Worm (Caenorhabditis elegans) whole organism, L1 larva: Measurements from ENCODE around the gene F23F1.10.

Source experiments
- C04F5.9 ChIP-seq: sonication (generic microtip); optimal IDR thresholded peaks from 2 replicates; lab custom pipeline; 2016; ENCODE audit warnings: missing genetic modification characterization, missing compliant biosample characterization
- F16B12.6 ChIP-seq: fragments of 150-350 bp; optimal IDR thresholded peaks from 2 replicates; lab custom pipeline; 2014; ENCODE audit warnings: missing biosample characterization, missing genetic modification characterization
- aha-1 ChIP-seq: fragments of 150-350 bp; optimal IDR thresholded peaks from 2 replicates; lab custom pipeline; 2014; ENCODE audit warnings: missing biosample characterization, missing genetic modification characterization
- alr-1 ChIP-seq: fragments of 200-800 bp; sonication (Bioruptor generic); optimal IDR thresholded peaks from 2 replicates; lab custom pipeline; 2018; ENCODE audit warnings: borderline replicate concordance, mild to moderate bottlenecking, missing genetic modification characterization, missing compliant biosample characterization
- aly-2 ChIP-seq: fragments of 150-350 bp; optimal IDR thresholded peaks from 2 replicates; lab custom pipeline; 2014; ENCODE audit warnings: missing biosample characterization, missing genetic modification characterization
- ama-1 ChIP-seq: fragments of 150-350 bp; optimal IDR thresholded peaks from 2 replicates; lab custom pipeline; 2014
- ceh-90 ChIP-seq: sonication (generic microtip); optimal IDR thresholded peaks from 2 replicates; lab custom pipeline; 2016; ENCODE audit warnings: missing genetic modification characterization, missing compliant biosample characterization
- dsc-1 ChIP-seq: sonication (generic microtip); optimal IDR thresholded peaks from 2 replicates; lab custom pipeline; 2016; ENCODE audit warnings: mild to moderate bottlenecking, missing genetic modification characterization, missing compliant biosample characterization
- efl-1 ChIP-seq, 4 experiments: fragments of 150-350 bp; optimal IDR thresholded peaks in 3 of 4; peaks in 1 of 4; 1 replicate in 1 of 4; 2 replicates in 3 of 4; lab custom pipeline; 2014; ENCODE audit warnings: missing biosample characterization in 2 of 4, missing genetic modification characterization in 2 of 4, missing genetic modification reagents in 2 of 4
- egl-27 ChIP-seq, 2 experiments: fragments of 150-350 bp in 1 of 2; sonication (generic microtip); optimal IDR thresholded peaks; 3 replicates each; lab custom pipeline; 2017 to 2018; ENCODE audit warnings: missing biosample characterization in 2 of 2, missing genetic modification characterization in 2 of 2, missing genetic modification reagents in 2 of 2
- ets-5 ChIP-seq: fragments of 200-800 bp; sonication (Bioruptor generic); IDR thresholded peaks from 2 replicates; pipeline ENCODE4 v1.3.6; 2022; ENCODE audit warnings: missing genetic modification characterization, missing compliant biosample characterization
- fkh-4 ChIP-seq: sonication (generic microtip); optimal IDR thresholded peaks from 2 replicates; lab custom pipeline; 2016; ENCODE audit warnings: missing compliant biosample characterization, missing genetic modification characterization, borderline replicate concordance
- grh-1 ChIP-seq: fragments of 200-800 bp; sonication (Bioruptor generic); IDR thresholded peaks from 2 replicates; pipeline ENCODE4 v1.3.6; 2022; ENCODE audit warnings: missing genetic modification reagents, missing genetic modification characterization, missing compliant biosample characterization
- hpl-2 ChIP-seq: fragments of 150-350 bp; optimal IDR thresholded peaks from 2 replicates; lab custom pipeline; 2014; ENCODE audit warnings: missing biosample characterization, missing genetic modification reagents, missing genetic modification characterization
- isw-1 ChIP-seq: fragments of 200-800 bp; sonication (Bioruptor generic); IDR thresholded peaks from 2 replicates; pipeline ENCODE4 v1.3.6; 2022; ENCODE audit warnings: missing genetic modification characterization, missing compliant biosample characterization
- lin-13 ChIP-seq: fragments of 150-350 bp; optimal IDR thresholded peaks from 2 replicates; lab custom pipeline; 2014; ENCODE audit warnings: missing biosample characterization, missing genetic modification reagents, missing genetic modification characterization
- mef-2 ChIP-seq: fragments of 150-350 bp; optimal IDR thresholded peaks from 2 replicates; lab custom pipeline; 2014; ENCODE audit warnings: missing biosample characterization, missing genetic modification characterization
- mep-1 ChIP-seq: fragments of 150-350 bp; optimal IDR thresholded peaks from 2 replicates; lab custom pipeline; 2014; ENCODE audit warnings: missing biosample characterization, missing genetic modification characterization
- nhr-12 ChIP-seq: sonication (generic microtip); optimal IDR thresholded peaks from 2 replicates; lab custom pipeline; 2017; ENCODE audit warnings: missing biosample characterization, missing genetic modification characterization
- nhr-71 ChIP-seq: sonication (generic microtip); optimal IDR thresholded peaks from 2 replicates; lab custom pipeline; 2016; ENCODE audit warnings: mild to moderate bottlenecking, missing genetic modification characterization, moderate library complexity, missing compliant biosample characterization
- nhr-84 ChIP-seq: sonication (generic microtip); optimal IDR thresholded peaks from 2 replicates; lab custom pipeline; 2017; ENCODE audit warnings: missing biosample characterization, missing genetic modification characterization
- nhr-90 ChIP-seq: sonication (generic microtip); optimal IDR thresholded peaks from 2 replicates; lab custom pipeline; 2016; ENCODE audit warnings: mild to moderate bottlenecking, missing genetic modification characterization, missing compliant biosample characterization; ENCODE audit not compliant: poor library complexity
- rnt-1 ChIP-seq: sonication (generic microtip); optimal IDR thresholded peaks from 2 replicates; lab custom pipeline; 2016; ENCODE audit warnings: mild to moderate bottlenecking, missing genetic modification characterization, moderate library complexity, missing compliant biosample characterization
- snpc-4 ChIP-seq: fragments of 150-350 bp; optimal IDR thresholded peaks from 2 replicates; lab custom pipeline; 2014; ENCODE audit warnings: missing biosample characterization, missing genetic modification characterization
- snu-23 ChIP-seq: sonication (generic microtip); optimal IDR thresholded peaks from 2 replicates; lab custom pipeline; 2016; ENCODE audit warnings: missing genetic modification characterization, missing compliant biosample characterization
- tbx-2 ChIP-seq: sonication (generic microtip); optimal IDR thresholded peaks from 2 replicates; lab custom pipeline; 2016; ENCODE audit warnings: missing genetic modification characterization, missing compliant biosample characterization
- unc-130 ChIP-seq: fragments of 150-350 bp; optimal IDR thresholded peaks from 2 replicates; lab custom pipeline; 2017; ENCODE audit warnings: missing biosample characterization, missing genetic modification characterization, inconsistent platforms
- unc-30 ChIP-seq: sonication (generic microtip); optimal IDR thresholded peaks from 2 replicates; lab custom pipeline; 2017; ENCODE audit warnings: missing biosample characterization, missing genetic modification characterization
- unc-62 ChIP-seq: fragments of 150-350 bp; optimal IDR thresholded peaks from 2 replicates; lab custom pipeline; 2014; ENCODE audit warnings: missing biosample characterization, missing genetic modification reagents, missing genetic modification characterization
- unc-86 ChIP-seq: sonication (generic microtip); optimal IDR thresholded peaks from 2 replicates; lab custom pipeline; 2016; ENCODE audit warnings: missing genetic modification characterization, missing compliant biosample characterization
- unc-98 ChIP-seq: fragments of 200-800 bp; sonication (Bioruptor generic); IDR thresholded peaks from 2 replicates; pipeline ENCODE4 v1.3.6; 2022; ENCODE audit warnings: missing genetic modification characterization, missing compliant biosample characterization
- ztf-11 ChIP-seq, 2 experiments: sonication (generic microtip); optimal IDR thresholded peaks; 2 replicates each; lab custom pipeline; 2016 to 2017; ENCODE audit warnings: missing genetic modification characterization in 2 of 2, missing biosample characterization in 1 of 2, missing compliant biosample characterization in 1 of 2

Gene F23F1.10

DNA sequence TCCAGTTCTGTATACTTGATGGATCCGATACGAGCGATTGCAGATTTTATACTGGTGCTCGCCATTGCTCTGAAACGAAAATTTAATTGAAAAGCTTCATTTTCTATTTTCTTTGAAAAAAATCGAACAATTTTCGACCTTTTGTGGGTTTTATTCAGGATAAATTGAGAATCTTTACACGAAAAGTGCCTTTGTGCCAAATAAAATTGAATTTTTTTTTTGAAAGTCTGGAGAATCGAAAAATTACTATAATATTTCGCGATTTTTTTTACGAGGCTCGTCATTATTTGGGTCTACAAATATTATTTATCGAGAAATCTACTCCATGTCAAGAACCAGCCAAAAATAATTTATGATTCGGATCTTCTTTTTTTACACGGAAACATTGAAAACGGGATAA lies at the start of gene F23F1.10:
Gene F23F1.10, minus strand, starts transcription at position 69 of the 400 bp plus-strand sequence.
- no peak for TF ChIP-seq unc-30 (tag; lab: Kevin White, UChicago)
- TF ChIP-seq rnt-1: no peak
- peak; percentile 48 for TF ChIP-seq aly-2 (tag; lab: Kevin White, UChicago)
- TF ChIP-seq, all 84 proteins: peak for 1

ce11 chrII:91419-91818 lies 49.6 kb upstream of the F23F1.10 start, which contains the start of gene mcat-1:
Gene mcat-1 (minus strand): TSS chrII:91519.
- TF ChIP-seq nhr-90 (tag; lab: Kevin White, UChicago) (no peak), dsc-1 (no peak), nhr-84 (tag; lab: Kevin White, UChicago) (no peak), nhr-12 (tag; lab: Kevin White, UChicago) (no peak), unc-98 (GFP tag; lab: Robert Waterston, UW) (no peak), nhr-71 (tag; lab: Kevin White, UChicago) (no peak), fkh-4 (tag; lab: Kevin White, UChicago) (no peak), aly-2 (tag; lab: Kevin White, UChicago) (no peak), aha-1 (no peak), ets-5 (GFP tag; lab: Robert Waterston, UW) (no peak), unc-62 (GFP tag; lab: Kevin White, UChicago) (no peak), F16B12.6 (no peak), lin-13 (GFP tag; lab: Kevin White, UChicago) (no peak), rnt-1 (no peak), C04F5.9 (tag; lab: Kevin White, UChicago) (no peak), snu-23 (GFP tag; lab: Kevin White, UChicago) (no peak), egl-27 (tag; optimal IDR thresholded peaks at IDR 0.05; lab: Kevin White, UChicago) (no peak), grh-1 (GFP tag; lab: Robert Waterston, UW) (no peak), unc-130 (tag; lab: Kevin White, UChicago) (no peak), unc-86 (tag; lab: Kevin White, UChicago) (no peak)

ce11 chrII:87937-88336 lies 46.2 kb upstream of the F23F1.10 start:
- no peak for TF ChIP-seq mep-1 (tag; lab: Kevin White, UChicago)

ce11 chrII:86794-87193 lies 45.0 kb upstream of the F23F1.10 start:
- TF ChIP-seq isw-1 (GFP tag; lab: Robert Waterston, UW) (no peak), efl-1 (optimal IDR thresholded peaks at IDR 0.05; lab: Kevin White, UChicago) (no peak), efl-1 (GFP tag; optimal IDR thresholded peaks at IDR 0.05 in 1 of 2; lab: Kevin White, UChicago) (peak in 1 of 2 experiments; percentile 59), ztf-11 (tag; optimal IDR thresholded peaks at IDR 0.05; lab: Kevin White, UChicago) (no peak), unc-130 (tag; lab: Kevin White, UChicago) (no peak), snpc-4 (tag; lab: Kevin White, UChicago) (no peak), tbx-2 (no peak)
- TF ChIP-seq, all 84 proteins: peak for 1

- TF ChIP-seq ceh-90 (tag; lab: Kevin White, UChicago): no peak
- no peak for TF ChIP-seq mef-2 (tag; lab: Kevin White, UChicago)
- no peak for TF ChIP-seq alr-1 (tag; lab: Kevin White, UChicago)
- no peak for TF ChIP-seq unc-130 (tag; lab: Kevin White, UChicago)
These were observed 42.4 kb upstream of the F23F1.10 start, which contains the start of gene C50D2.6 for ce11 chrII:84134-84533. Gene C50D2.6 (plus strand): TSS chrII:84434.

- TF ChIP-seq ama-1 (lab: Kevin White, UChicago) (no peak), hpl-2 (no peak)
These were observed 37.4 kb upstream of the F23F1.10 start, which contains the start of gene C23H3.9 for ce11 chrII:79166-79565. Gene C23H3.9 (minus strand): TSS chrII:79266.
